Worm (Caenorhabditis elegans) whole organism, late embryonic: Measurements from ENCODE around the gene fbxb-43.

ENCODE experiments used
- ama-1 ChIP-seq: fragments of 150-350 bp; optimal IDR thresholded peaks from 2 replicates; lab custom pipeline; 2014
- ceh-14 ChIP-seq: sonication (generic microtip); optimal IDR thresholded peaks from 2 replicates; lab custom pipeline; 2016; ENCODE audit warnings: missing genotype, missing genetic modification characterization, missing compliant biosample characterization
- ceh-30 ChIP-seq: fragments of 150-350 bp; optimal IDR thresholded peaks from 2 replicates; lab custom pipeline; 2014; ENCODE audit warnings: missing biosample characterization, missing genetic modification characterization
- elt-2 ChIP-seq: sonication (generic microtip); optimal IDR thresholded peaks from 2 replicates; lab custom pipeline; 2016; ENCODE audit warnings: missing genetic modification reagents, missing genetic modification characterization, missing compliant biosample characterization
- lin-11 ChIP-seq: fragments of 200-800 bp; sonication (Bioruptor generic); optimal IDR thresholded peaks from 2 replicates; lab custom pipeline; 2018; ENCODE audit warnings: mild to moderate bottlenecking, missing genetic modification characterization, missing compliant biosample characterization
- unc-55 ChIP-seq: sonication (generic microtip); optimal IDR thresholded peaks from 2 replicates; lab custom pipeline; 2017; ENCODE audit warnings: missing biosample characterization, missing genetic modification reagents, missing genetic modification characterization

DNA sequence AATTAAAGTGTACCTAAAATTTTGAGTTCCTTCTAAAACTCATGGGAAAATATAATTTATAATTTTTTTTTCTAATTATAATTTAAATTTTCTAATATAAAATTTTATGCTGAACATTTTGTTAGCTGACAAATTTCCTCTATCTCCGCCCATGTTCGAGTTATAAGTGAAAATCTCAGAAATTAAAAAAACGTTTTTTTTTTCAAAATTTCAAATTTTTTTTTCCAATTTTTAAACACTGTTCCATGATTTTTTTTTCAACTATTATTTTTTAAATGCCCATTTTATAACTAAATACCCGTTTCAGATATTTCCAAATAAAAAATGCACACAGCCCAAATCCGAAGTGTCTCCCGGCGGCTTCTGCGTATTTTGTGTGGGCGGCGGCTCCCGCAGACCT lies 17.1 kb upstream of the fbxb-43 start, which contains the start of gene Y51H7BR.8:
- TF ChIP-seq elt-2 (tag; lab: Kevin White, UChicago) (no peak), ceh-30 (tag; lab: Kevin White, UChicago) (no peak), unc-55 (GFP tag; lab: Kevin White, UChicago) (no peak), lin-11 (tag; lab: Kevin White, UChicago) (no peak), ama-1 (lab: Kevin White, UChicago) (no peak), ceh-14 (tag; lab: Kevin White, UChicago) (no peak)
